Worm (Caenorhabditis elegans): ENCODE results near the gene F58H1.6.
A peak's percentile ranks its signal among the peaks of the same experiment; 100 is the strongest.

The F58H1.6 gene

DNA sequence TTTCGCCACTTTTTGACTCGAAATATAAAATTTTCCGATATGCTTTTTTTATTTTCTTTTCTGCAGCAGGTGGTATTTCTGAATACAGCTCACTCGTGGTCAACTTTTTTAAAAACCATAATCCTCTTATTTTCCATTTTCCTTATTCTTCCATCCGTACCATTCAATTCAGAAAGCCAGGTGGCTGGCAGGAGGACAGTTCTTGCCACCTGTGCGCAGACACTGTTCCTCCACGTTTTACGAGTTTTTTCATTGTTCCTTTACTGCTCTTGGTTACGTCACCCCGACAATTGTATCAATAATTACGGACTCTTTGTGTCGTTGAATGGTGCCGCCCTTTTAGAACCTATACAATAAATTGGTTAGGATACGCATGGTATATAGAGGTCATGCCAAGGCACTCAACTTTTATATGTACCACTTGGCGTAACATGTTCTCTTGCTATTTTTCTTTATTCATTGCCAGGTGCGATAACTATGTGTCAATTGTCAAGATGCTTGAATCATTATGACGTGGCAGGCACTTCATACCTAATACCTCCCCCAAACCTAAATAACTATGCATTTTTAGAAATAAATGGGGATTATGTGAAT is 10.5 kb downstream of the F58H1.6 start:
- TF ChIP-seq W03F9.2 (tag; optimal IDR thresholded peaks at IDR 0.05) (no peak), him-1 (tag; optimal IDR thresholded peaks at IDR 0.05) (no peak), dao-5 (tag; optimal IDR thresholded peaks at IDR 0.05) (no peak)

DNA sequence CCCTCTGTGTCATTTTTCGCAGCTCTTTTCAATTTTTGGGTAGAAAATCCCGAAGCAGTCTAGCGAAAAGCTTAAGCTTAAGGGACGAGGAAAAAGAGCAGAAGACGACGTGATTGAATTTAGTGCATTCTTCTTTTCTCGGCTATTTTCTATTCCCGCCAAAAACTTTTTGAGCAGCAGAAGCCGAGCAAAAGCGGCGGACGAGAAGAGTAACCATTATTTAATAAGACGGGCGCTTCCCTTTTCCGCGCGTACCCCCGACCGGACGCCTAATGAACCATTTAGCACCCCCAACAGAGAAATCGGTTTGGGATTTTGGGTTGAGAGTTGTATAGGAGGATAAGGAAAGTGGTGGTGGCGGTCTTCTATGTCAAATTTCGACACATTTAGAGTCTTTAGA is 11.2 kb downstream of the F58H1.6 start:
- TF ChIP-seq dao-5 (tag; optimal IDR thresholded peaks at IDR 0.05) (no peak), W03F9.2 (tag; optimal IDR thresholded peaks at IDR 0.05) (no peak), him-1 (tag; optimal IDR thresholded peaks at IDR 0.05) (no peak)

DNA sequence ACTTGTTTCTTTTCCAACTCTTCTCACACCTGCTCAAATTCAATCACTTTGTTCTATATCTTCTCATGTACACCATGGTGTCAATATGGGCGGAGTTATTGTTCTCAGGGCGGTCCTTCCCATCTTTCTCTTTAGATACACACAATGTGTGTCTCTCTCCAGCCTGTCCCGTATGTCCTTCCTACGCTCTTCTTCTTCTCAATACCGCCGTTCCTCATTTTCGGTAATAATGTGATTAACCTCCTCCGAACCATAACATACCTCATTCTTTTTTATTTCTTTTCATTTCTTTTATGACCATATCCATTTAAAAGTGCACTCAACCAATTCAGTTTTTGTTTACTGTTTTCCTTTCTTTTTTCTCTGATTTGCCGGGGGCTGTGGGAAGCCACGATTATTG is 13.2 kb downstream of the F58H1.6 start:
- no peak for TF ChIP-seq W03F9.2 (tag; optimal IDR thresholded peaks at IDR 0.05)

DNA sequence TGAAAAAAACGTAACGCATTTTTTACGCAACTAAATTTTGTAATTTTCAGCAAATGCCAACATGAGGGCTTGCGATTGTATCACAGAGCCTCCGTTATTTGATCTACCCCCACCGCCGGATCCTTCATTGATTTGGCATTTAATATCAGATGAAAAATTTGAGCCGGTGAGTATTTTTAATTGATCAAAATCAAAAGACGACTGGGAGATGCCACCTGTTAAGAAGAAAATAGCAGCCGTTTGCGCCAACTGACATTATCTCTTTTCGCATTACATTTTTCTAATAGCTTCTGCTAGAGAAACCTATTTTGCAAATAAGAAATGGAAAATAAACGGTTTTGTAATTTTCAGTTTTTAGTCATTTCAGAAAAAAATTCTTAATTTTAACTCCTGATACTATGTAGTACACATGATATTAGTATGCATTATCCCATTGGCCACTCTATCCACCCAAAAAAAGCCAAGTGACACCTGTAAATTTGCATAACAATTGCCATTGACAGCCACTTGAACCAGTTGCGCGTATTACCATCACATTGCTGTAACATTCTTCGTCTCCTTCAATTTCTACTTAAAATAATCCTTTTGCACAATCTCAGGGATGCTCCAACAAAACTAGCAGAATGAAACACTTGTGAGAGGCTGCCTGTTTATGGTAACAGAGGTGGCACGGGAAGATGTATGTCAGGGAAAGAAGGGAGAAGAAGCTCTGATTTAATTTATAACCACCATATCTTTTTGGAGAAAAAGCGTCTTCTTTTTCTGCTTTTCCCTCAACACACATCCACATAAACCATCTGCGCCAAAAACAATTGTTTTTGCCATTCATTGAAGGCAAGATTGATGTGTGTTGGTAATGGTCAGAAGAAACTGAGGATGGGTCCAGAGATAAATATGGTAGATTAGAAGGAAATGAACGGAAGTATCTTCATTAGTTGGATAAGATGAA is 16.2 kb downstream of the F58H1.6 start, which contains the start of gene F58H1.5:
F58H1.5 (plus strand) TSS at position 51 of the 949 bp plus-strand sequence.
- TF ChIP-seq dao-5 (tag; optimal IDR thresholded peaks at IDR 0.05) (no peak), W03F9.2 (tag; optimal IDR thresholded peaks at IDR 0.05) (no peak), him-1 (tag; optimal IDR thresholded peaks at IDR 0.05) (no peak)

DNA sequence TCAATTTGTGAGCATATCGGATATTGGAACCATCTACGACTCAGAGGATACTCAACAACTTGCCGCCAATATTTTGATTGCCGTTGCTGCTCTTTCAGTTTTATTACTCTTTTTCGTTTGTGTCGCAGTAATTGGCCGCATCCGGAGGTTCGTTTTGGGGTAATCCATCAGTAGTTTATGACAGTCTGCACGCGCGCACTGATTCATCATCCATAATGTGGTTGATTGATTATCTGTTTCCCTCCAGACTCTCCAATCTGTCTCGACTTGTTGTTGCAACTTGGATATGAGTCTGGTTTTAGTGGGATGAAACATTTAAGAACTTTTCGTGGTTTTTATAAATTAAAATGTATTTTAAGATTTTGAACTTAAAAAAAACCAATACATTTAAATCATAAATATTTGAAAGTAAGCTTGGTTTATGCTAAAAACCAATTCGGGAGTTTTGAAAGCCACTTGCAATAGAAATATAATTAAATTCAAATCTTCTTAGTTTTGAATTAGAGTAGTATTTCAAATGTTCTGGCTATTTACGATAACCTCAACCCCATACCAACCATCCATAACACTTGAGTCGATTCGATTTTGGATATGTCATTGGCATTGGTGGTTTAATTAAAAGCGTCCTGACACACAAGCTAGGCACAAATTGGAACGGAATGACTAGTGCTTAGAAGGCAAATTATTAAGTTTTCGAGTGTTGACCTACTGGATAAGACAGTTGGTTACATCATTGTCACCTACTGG is 17.8 kb downstream of the F58H1.6 start:
- no peak for TF ChIP-seq him-1 (tag; optimal IDR thresholded peaks at IDR 0.05)
- no peak for TF ChIP-seq dao-5 (tag; optimal IDR thresholded peaks at IDR 0.05)
- no peak for TF ChIP-seq W03F9.2 (tag; optimal IDR thresholded peaks at IDR 0.05)

DNA sequence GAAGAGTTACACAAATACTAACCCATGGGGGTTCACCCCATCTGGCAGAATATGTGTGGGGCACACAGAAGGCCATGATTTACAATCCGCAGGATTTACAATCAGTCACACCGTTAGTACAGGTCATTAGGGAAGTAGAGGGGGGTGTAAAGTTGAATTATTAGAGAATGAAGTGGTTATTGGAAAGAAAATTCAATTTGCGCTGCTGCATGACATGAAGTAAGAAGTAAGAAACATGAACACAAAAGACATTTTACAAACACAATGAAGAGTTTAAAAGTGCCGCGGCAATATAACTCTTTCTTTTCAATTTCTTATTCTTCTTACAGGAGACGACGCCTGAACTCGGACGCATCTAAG is 18.4 kb downstream of the F58H1.6 start:
- TF ChIP-seq him-1 (tag; optimal IDR thresholded peaks at IDR 0.05) (no peak), W03F9.2 (tag; optimal IDR thresholded peaks at IDR 0.05) (no peak), dao-5 (tag; optimal IDR thresholded peaks at IDR 0.05) (no peak)

DNA sequence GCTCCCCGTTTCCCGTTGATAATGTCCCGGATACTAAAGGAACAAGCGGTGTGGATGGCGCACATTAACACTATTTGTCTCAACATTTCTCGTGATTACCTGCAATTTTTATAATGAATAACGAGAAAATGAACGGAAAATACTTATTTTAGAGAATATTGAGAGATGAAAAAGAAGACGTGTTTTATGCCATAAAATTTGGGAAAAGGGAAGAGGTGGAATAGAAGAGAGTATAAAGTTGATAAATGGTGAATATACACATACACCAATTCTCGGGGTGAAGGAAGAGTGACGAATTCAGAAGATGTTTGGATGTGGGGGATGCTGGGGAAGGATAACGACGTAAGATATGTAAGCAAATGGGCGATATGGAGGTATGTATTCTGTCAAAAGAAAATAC is 22.3 kb downstream of the F58H1.6 start, which contains the start of gene F58H1.7:
F58H1.7 (minus strand) TSS at position 101 of the 400 bp plus-strand sequence.
- TF ChIP-seq W03F9.2 (tag; optimal IDR thresholded peaks at IDR 0.05) (no peak), dao-5 (tag; optimal IDR thresholded peaks at IDR 0.05) (no peak), him-1 (tag; optimal IDR thresholded peaks at IDR 0.05) (no peak)

DNA sequence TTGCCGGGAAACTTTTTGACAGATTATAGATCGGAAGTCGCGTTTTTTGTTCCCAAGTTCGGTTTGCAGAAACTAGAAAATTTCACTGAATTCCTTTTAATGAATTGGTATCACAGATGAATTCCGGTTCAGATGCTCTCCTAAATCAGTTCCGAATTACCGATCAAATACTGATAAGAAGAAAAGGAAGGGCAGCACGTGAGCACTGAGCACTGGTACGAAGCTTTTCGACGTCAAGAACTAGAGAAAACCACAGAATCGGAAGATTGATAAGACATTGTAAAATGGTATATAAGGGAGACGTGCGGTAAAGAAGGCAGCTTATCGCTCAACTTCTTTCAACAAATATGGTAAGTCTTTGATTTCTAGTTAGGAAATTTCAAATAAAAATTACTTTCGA is 32.8 kb downstream of the F58H1.6 start, which contains the start of gene cpr-1:
cpr-1 (plus strand) TSS at position 319 of the 400 bp plus-strand sequence.
- TF ChIP-seq dao-5 (tag; optimal IDR thresholded peaks at IDR 0.05) (no peak), him-1 (tag; optimal IDR thresholded peaks at IDR 0.05) (no peak), W03F9.2 (tag; optimal IDR thresholded peaks at IDR 0.05) (no peak)

DNA sequence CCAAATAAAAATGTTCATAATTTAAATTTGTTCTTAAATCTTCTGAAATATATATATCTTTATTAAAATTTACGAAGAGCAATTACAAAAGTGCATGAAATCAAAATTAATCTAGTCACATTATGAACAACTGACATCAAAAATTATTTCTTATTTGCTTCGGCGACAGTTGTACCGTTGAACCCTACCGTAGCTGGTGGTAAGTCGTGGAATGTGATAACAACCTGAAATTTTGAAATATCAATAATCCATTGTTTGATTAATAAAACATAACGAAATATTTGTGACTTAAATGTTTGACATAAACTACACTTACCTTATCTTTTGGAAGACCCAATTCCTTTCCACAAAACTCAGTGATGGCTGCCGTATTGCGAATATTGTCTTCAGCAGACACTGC is 34.3 kb downstream of the F58H1.6 start:
- no peak for TF ChIP-seq W03F9.2 (tag; optimal IDR thresholded peaks at IDR 0.05)
- no peak for TF ChIP-seq dao-5 (tag; optimal IDR thresholded peaks at IDR 0.05)
- TF ChIP-seq him-1 (tag; optimal IDR thresholded peaks at IDR 0.05), result no peak

DNA sequence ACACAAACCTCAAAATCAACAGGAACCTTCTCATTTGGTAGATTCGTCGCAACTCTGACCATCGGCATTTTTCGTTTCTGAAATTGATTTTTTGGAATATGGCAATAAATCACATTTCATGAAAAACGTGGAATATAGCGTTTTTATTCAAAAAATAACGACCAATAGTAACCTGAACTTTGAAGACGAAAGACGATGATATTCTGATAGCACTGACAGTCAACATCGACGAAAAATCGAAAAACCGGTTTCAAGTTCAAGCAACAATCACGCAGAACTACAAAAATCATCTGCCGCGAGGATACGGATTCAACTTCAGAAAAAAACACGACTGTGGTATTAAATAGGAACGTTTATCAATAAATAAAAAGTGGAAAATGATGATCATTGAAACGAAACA is 35.8 kb downstream of the F58H1.6 start, which contains the start of gene mif-2:
mif-2 (minus strand) TSS at position 281 of the 400 bp plus-strand sequence.
- TF ChIP-seq W03F9.2 (tag; optimal IDR thresholded peaks at IDR 0.05) (no peak), dao-5 (tag; optimal IDR thresholded peaks at IDR 0.05) (no peak), him-1 (tag; optimal IDR thresholded peaks at IDR 0.05) (no peak)

DNA sequence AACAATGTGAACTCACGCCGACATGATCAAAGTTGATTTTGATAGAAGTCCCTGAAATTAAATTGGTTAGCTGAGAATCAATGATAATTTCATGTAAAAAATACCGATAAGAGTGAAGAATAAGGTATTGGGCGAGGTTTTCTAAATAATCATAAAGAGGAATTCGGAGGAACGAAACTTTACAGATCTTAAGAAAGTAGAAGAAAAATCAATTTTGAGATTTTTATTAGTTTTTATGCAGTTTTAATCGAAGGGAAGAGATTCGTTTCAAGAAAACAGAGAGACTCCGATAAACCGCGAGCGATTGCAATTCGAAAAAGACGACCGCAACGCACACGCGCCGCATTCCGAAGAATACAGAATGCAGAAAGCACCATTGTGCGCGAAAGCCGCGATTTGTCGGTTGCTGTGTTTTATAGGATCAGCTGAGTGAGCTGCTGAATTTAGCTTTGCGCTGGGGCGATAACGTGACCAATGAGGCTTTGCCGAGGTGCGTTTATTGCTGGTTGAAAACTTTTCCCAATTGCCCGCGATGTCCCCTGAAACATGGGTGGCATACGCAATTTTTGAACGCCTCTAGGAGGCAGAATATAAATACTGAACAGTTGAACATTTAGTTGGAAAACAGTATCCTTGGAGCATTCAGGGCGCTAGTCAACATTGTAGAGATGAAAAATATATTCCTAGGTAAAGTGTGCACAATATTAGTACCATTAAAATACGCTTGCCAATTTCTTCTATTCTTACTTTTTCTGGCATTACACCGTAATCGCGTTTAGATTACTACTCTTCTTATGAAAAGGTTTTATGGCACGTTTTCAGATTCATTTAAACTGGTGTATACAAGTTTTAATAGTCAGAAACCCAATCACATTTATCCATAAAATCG is 37.5 kb downstream of the F58H1.6 start, which contains the start of gene snr-4:
snr-4 (minus strand) TSS at position 51 of the 889 bp plus-strand sequence.
- TF ChIP-seq him-1 (tag; optimal IDR thresholded peaks at IDR 0.05) (peak; percentile 91), dao-5 (tag; optimal IDR thresholded peaks at IDR 0.05) (peak; percentile 78), W03F9.2 (tag; optimal IDR thresholded peaks at IDR 0.05) (peak; percentile 57)

DNA sequence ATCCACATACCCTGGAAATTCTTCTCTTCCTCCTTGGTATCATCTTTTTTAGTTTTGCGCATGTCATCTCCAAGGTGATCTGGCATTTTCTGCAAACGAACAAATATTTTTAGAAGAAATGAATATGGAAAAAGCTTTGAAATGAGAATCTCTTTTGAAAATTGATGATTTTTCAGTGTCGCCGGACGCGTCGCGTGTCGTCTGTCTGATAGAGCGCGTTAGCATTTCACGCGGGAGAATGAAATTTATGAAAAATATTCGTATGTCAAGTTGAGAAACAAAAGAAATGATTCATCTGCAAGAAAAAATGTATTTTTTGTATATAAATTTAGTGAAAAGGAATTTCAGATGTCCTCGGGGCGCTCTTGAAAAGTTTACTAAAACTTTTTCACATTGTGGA is 39.9 kb downstream of the F58H1.6 start, which contains the start of gene rpt-1:
rpt-1 (minus strand) TSS at position 89 of the 400 bp plus-strand sequence.
- TF ChIP-seq W03F9.2 (tag; optimal IDR thresholded peaks at IDR 0.05), result peak; percentile 68
- TF ChIP-seq him-1 (tag; optimal IDR thresholded peaks at IDR 0.05), result no peak
